Fruit fly (Drosophila melanogaster) whole organism, prepupa: ENCODE results near the gene CG14853.

Experiments
- Blimp-1 ChIP-seq: fragments of 200-800 bp; sonication (Bioruptor generic); optimal IDR thresholded peaks from 3 replicates; lab custom pipeline; 2017; ENCODE audit warnings: missing biosample characterization, missing genetic modification characterization, mild to moderate bottlenecking, moderate library complexity, missing genetic modification reagents
- CG10631 ChIP-seq: fragments of 200-800 bp; sonication (Bioruptor generic); optimal IDR thresholded peaks from 2 replicates; lab custom pipeline; 2016; ENCODE audit warnings: missing biosample characterization, missing genetic modification characterization
- CG11294 ChIP-seq: fragments of 200-800 bp; sonication (Bioruptor generic); IDR thresholded peaks from 2 replicates; pipeline ENCODE4 v1.3.6; 2022; ENCODE audit warnings: missing biosample characterization, missing genetic modification characterization
- CG11762 ChIP-seq: fragments of 200-800 bp; sonication (Bioruptor generic); optimal IDR thresholded peaks from 3 replicates; lab custom pipeline; 2016; ENCODE audit warnings: missing biosample characterization, missing genetic modification characterization; ENCODE audit not compliant: insufficient read depth
- CG15336 ChIP-seq: fragments of 200-800 bp; sonication (Bioruptor generic); IDR thresholded peaks from 2 replicates; pipeline ENCODE4 v1.3.6; 2022; ENCODE audit warnings: missing biosample characterization, missing genetic modification characterization
- CG1621 ChIP-seq: fragments of 200-800 bp; sonication (Bioruptor generic); optimal IDR thresholded peaks from 3 replicates; lab custom pipeline; 2018; ENCODE audit warnings: missing biosample characterization, mild to moderate bottlenecking, missing genetic modification characterization
- CG16779 ChIP-seq: fragments of 200-800 bp; sonication (Bioruptor generic); optimal IDR thresholded peaks from 3 replicates; lab custom pipeline; 2017; ENCODE audit warnings: missing biosample characterization, mild to moderate bottlenecking, missing genetic modification characterization
- CG3032 ChIP-seq: fragments of 200-800 bp; optimal IDR thresholded peaks from 2 replicates; lab custom pipeline; 2019; ENCODE audit warnings: missing biosample characterization, mild to moderate bottlenecking, missing genetic modification characterization, moderate library complexity
- CG31627 ChIP-seq: fragments of 200-800 bp; sonication (Bioruptor generic); optimal IDR thresholded peaks from 3 replicates; lab custom pipeline; 2016; ENCODE audit warnings: missing biosample characterization, missing genetic modification characterization
- CG32006 ChIP-seq: fragments of 200-800 bp; sonication (Bioruptor generic); optimal IDR thresholded peaks from 3 replicates; lab custom pipeline; 2017; ENCODE audit warnings: missing biosample characterization, mild to moderate bottlenecking, missing genetic modification characterization
- CG34406 ChIP-seq: fragments of 200-800 bp; sonication (Bioruptor generic); optimal IDR thresholded peaks from 3 replicates; lab custom pipeline; 2016; ENCODE audit warnings: missing biosample characterization, missing genetic modification characterization
- CG3919 ChIP-seq: fragments of 200-800 bp; sonication (Bioruptor generic); optimal IDR thresholded peaks from 3 replicates; lab custom pipeline; 2016; ENCODE audit warnings: missing biosample characterization, missing genetic modification characterization
- CG4318 ChIP-seq: fragments of 200-800 bp; sonication (Bioruptor generic); optimal IDR thresholded peaks from 3 replicates; lab custom pipeline; 2017; ENCODE audit warnings: missing biosample characterization, mild to moderate bottlenecking, missing genetic modification characterization
- CG6276 ChIP-seq: fragments of 200-800 bp; sonication (Bioruptor generic); optimal IDR thresholded peaks from 2 replicates; lab custom pipeline; 2017; ENCODE audit warnings: missing biosample characterization, mild to moderate bottlenecking, missing genetic modification characterization
- CG6792 ChIP-seq: fragments of 200-800 bp; sonication (Bioruptor generic); optimal IDR thresholded peaks from 3 replicates; lab custom pipeline; 2016; ENCODE audit warnings: missing biosample characterization, missing genetic modification characterization
- CG6808 ChIP-seq: fragments of 200-800 bp; sonication (Bioruptor generic); optimal IDR thresholded peaks from 3 replicates; lab custom pipeline; 2017; ENCODE audit warnings: missing biosample characterization, missing genetic modification characterization, mild to moderate bottlenecking, moderate library complexity, missing genetic modification reagents
- CG6854 ChIP-seq: fragments of 200-800 bp; sonication (Bioruptor generic); optimal IDR thresholded peaks from 2 replicates; lab custom pipeline; 2017; ENCODE audit warnings: missing biosample characterization, mild to moderate bottlenecking, missing genetic modification characterization
- CG7368 ChIP-seq: fragments of 200-800 bp; sonication (Bioruptor generic); optimal IDR thresholded peaks from 3 replicates; lab custom pipeline; 2016; ENCODE audit warnings: missing biosample characterization, missing genetic modification characterization
- CG8119 ChIP-seq: fragments of 200-800 bp; sonication (Bioruptor generic); IDR thresholded peaks from 3 replicates; pipeline ENCODE4 v1.3.6; 2022; ENCODE audit warnings: missing biosample characterization, missing genetic modification characterization
- CG8319 ChIP-seq: fragments of 200-800 bp; sonication (Bioruptor generic); optimal IDR thresholded peaks from 3 replicates; lab custom pipeline; 2016; ENCODE audit warnings: missing biosample characterization, missing genetic modification characterization
- CG8632 ChIP-seq: fragments of 200-800 bp; sonication (Bioruptor generic); optimal IDR thresholded peaks from 3 replicates; lab custom pipeline; 2016; ENCODE audit warnings: missing biosample characterization, missing genetic modification characterization
- Eip75B ChIP-seq: fragments of 200-800 bp; sonication (Bioruptor generic); optimal IDR thresholded peaks from 3 replicates; lab custom pipeline; 2016; ENCODE audit warnings: missing biosample characterization, missing genetic modification characterization
- Eip93F ChIP-seq: fragments of 200-800 bp; sonication (Bioruptor generic); optimal IDR thresholded peaks from 2 replicates; lab custom pipeline; 2016; ENCODE audit warnings: missing biosample characterization, mild to moderate bottlenecking, missing genetic modification characterization
- Ets21C ChIP-seq: fragments of 200-800 bp; sonication (Bioruptor generic); optimal IDR thresholded peaks from 3 replicates; lab custom pipeline; 2016; ENCODE audit warnings: missing biosample characterization, missing genetic modification characterization
- Ets96B ChIP-seq: fragments of 200-800 bp; optimal IDR thresholded peaks from 2 replicates; lab custom pipeline; 2019; ENCODE audit warnings: missing biosample characterization, mild to moderate bottlenecking, missing genetic modification characterization, moderate library complexity
- Gug ChIP-seq: fragments of 200-800 bp; sonication (Bioruptor generic); IDR thresholded peaks from 2 replicates; pipeline ENCODE4 v1.3.6; 2022; ENCODE audit warnings: missing biosample characterization, missing genetic modification characterization
- Hr38 ChIP-seq: sonication (Bioruptor generic); optimal IDR thresholded peaks from 2 replicates; lab custom pipeline; 2016; ENCODE audit warnings: missing biosample characterization, missing genetic modification characterization
- Hr39 ChIP-seq: fragments of 200-800 bp; sonication (Bioruptor generic); optimal IDR thresholded peaks from 2 replicates; lab custom pipeline; 2016; ENCODE audit warnings: missing biosample characterization, missing genetic modification characterization
- Hr4 ChIP-seq: fragments of 200-800 bp; sonication (Bioruptor generic); optimal IDR thresholded peaks from 3 replicates; lab custom pipeline; 2016; ENCODE audit warnings: missing biosample characterization, missing genetic modification characterization
- OdsH ChIP-seq: fragments of 200-800 bp; sonication (Bioruptor generic); optimal IDR thresholded peaks from 3 replicates; lab custom pipeline; 2016; ENCODE audit warnings: missing biosample characterization, missing genetic modification characterization
- Sox102F ChIP-seq: fragments of 200-800 bp; sonication (Bioruptor generic); optimal IDR thresholded peaks from 2 replicates; lab custom pipeline; 2016; ENCODE audit warnings: missing biosample characterization, mild to moderate bottlenecking, missing genetic modification characterization
- Sox14 ChIP-seq: fragments of 200-800 bp; sonication (Bioruptor generic); optimal IDR thresholded peaks from 3 replicates; lab custom pipeline; 2016; ENCODE audit warnings: missing biosample characterization, missing genetic modification characterization
- Sox15 ChIP-seq: fragments of 200-800 bp; sonication (Bioruptor generic); optimal IDR thresholded peaks from 3 replicates; lab custom pipeline; 2016; ENCODE audit warnings: missing biosample characterization, missing genetic modification characterization
- achi ChIP-seq: fragments of 200-800 bp; sonication (Bioruptor generic); optimal IDR thresholded peaks from 3 replicates; lab custom pipeline; 2016; ENCODE audit warnings: missing biosample characterization, missing genetic modification characterization
- cyc ChIP-seq: fragments of 200-800 bp; sonication (Bioruptor generic); optimal IDR thresholded peaks from 3 replicates; lab custom pipeline; 2016; ENCODE audit warnings: missing biosample characterization, missing genetic modification characterization
- dac ChIP-seq: fragments of 200-800 bp; sonication (Bioruptor generic); optimal IDR thresholded peaks from 2 replicates; lab custom pipeline; 2017; ENCODE audit warnings: missing biosample characterization, mild to moderate bottlenecking, missing genetic modification characterization
- dsx ChIP-seq: fragments of 200-800 bp; optimal IDR thresholded peaks from 3 replicates; lab custom pipeline; 2019; ENCODE audit warnings: missing biosample characterization, mild to moderate bottlenecking, missing genetic modification characterization, moderate library complexity; ENCODE audit not compliant: poor library complexity, severe bottlenecking
- eg ChIP-seq: fragments of 200-800 bp; sonication (Bioruptor generic); IDR thresholded peaks from 3 replicates; pipeline ENCODE4 v1.3.6; 2022; ENCODE audit warnings: missing biosample characterization, missing genetic modification characterization
- esn ChIP-seq: fragments of 200-800 bp; sonication (Bioruptor generic); optimal IDR thresholded peaks from 2 replicates; lab custom pipeline; 2016; ENCODE audit warnings: missing biosample characterization, mild to moderate bottlenecking, missing genetic modification characterization, moderate library complexity
- fd59A ChIP-seq: fragments of 200-800 bp; sonication (Bioruptor generic); optimal IDR thresholded peaks from 2 replicates; lab custom pipeline; 2017; ENCODE audit warnings: missing biosample characterization, mild to moderate bottlenecking, missing genetic modification characterization, missing genetic modification reagents
- fd85E ChIP-seq: fragments of 200-800 bp; sonication (Bioruptor generic); optimal IDR thresholded peaks from 3 replicates; lab custom pipeline; 2016; ENCODE audit warnings: missing biosample characterization, missing genetic modification characterization
- net ChIP-seq: fragments of 200-800 bp; sonication (Bioruptor generic); optimal IDR thresholded peaks from 3 replicates; lab custom pipeline; 2016; ENCODE audit warnings: missing biosample characterization, missing genetic modification characterization
- pdm3 ChIP-seq: fragments of 200-800 bp; sonication (Bioruptor generic); optimal IDR thresholded peaks from 3 replicates; lab custom pipeline; 2016; ENCODE audit warnings: missing biosample characterization, missing genetic modification characterization
- salr ChIP-seq, 2 experiments: fragments of 200-800 bp; sonication (Bioruptor generic); optimal IDR thresholded peaks; 3 replicates each; lab custom pipeline; 2016 to 2018; ENCODE audit warnings: missing biosample characterization in 2 of 2, missing genetic modification characterization in 2 of 2, mild to moderate bottlenecking in 1 of 2
- ss ChIP-seq, 2 experiments: fragments of 200-800 bp; sonication (Bioruptor generic); optimal IDR thresholded peaks; 2 replicates in 1 of 2; 3 replicates in 1 of 2; lab custom pipeline; 2017 to 2018; ENCODE audit warnings: mild to moderate bottlenecking in 2 of 2, missing biosample characterization in 2 of 2, missing genetic modification characterization in 2 of 2, moderate library complexity in 1 of 2
- svp ChIP-seq: fragments of 200-800 bp; sonication (Bioruptor generic); peaks from one replicate; lab custom pipeline; 2016; ENCODE audit warnings: missing biosample characterization, missing genetic modification characterization
- topi ChIP-seq: fragments of 200-800 bp; sonication (Bioruptor generic); optimal IDR thresholded peaks from 3 replicates; lab custom pipeline; 2016; ENCODE audit warnings: missing biosample characterization, missing genetic modification characterization
- vri ChIP-seq: fragments of 200-800 bp; sonication (Bioruptor generic); optimal IDR thresholded peaks from 3 replicates; lab custom pipeline; 2016; ENCODE audit warnings: missing biosample characterization, mild to moderate bottlenecking, missing genetic modification characterization

Gene CG14853

DNA sequence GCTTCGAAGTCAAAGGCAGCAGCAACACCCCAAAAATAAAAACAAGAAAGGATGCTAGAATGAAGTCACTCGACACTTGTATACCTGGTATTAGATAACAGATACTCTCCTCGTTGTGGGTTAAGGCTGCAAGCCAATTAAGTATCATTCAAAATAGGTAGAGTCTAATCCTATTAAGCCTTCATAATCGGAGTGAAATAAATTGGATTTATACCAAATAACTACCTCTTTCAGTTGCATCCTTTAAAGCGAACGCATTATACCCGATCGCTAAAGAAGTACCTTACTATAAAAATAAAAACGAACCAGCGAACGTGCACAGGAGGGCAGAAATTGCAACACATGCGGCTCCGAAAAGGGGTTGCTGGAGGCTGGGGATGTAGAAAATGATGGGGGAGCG, 13.1 kb downstream of the CG14853 start (continued):
- TF ChIP-seq fd59A (GFP tag; lab: Kevin White, UChicago) (peak; percentile 1), dsx (no peak), CG6808 (GFP tag; lab: Kevin White, UChicago) (peak; percentile 15), svp (GFP tag; lab: Kevin White, UChicago) (peak; percentile 53), Ets21C (GFP tag; lab: Kevin White, UChicago) (no peak), CG6276 (no peak), CG1621 (tag; lab: Kevin White, UChicago) (no peak), CG3919 (no peak), Eip75B (peak; percentile 5), CG8632 (peak; percentile 10), CG32006 (GFP tag; lab: Kevin White, UChicago) (no peak), Hr38 (GFP tag; lab: Kevin White, UChicago) (no peak), CG8119 (no peak), Sox14 (no peak), Blimp-1 (GFP tag; lab: Kevin White, UChicago) (no peak), CG11294 (no peak), CG34406 (no peak)

DNA sequence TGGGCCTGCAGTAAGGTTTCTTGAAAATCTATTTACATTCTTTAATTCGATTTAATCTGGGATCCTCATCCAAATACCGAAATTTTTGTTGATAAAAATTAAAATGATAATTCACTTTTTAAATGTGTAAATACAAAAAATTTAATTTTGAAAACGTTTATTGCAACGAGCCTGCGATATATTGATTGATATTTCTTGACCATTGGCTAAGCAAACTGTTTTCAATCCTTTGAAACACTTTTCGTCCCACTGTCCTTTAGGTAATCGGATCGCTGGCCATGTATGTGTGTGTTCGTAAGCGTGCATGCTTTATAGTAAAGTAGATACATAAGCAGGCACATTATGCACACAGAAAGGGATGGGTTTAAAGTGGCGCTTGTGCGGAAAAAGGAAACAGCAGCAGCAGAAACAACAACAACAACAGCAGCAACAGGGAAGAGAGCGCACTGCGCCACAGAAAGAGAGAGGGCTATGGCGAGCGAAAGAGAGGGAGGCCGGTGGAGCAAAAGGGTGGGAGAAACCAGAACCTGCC, 14.7 kb downstream of the CG14853 start:
- peak; percentile 80 for TF ChIP-seq CG6808 (GFP tag; lab: Kevin White, UChicago)
- peak; percentile 80 for TF ChIP-seq CG31627 (GFP tag; lab: Kevin White, UChicago)
- peak; percentile 84 for TF ChIP-seq CG4318 (GFP tag; lab: Kevin White, UChicago)
- peak; percentile 86 for TF ChIP-seq CG3032 (tag; lab: Kevin White, UChicago)
- TF ChIP-seq Sox102F (GFP tag; lab: Kevin White, UChicago), result peak; percentile 88
- peak; percentile 77 for TF ChIP-seq CG16779 (tag; lab: Kevin White, UChicago)
- peak; percentile 44 for TF ChIP-seq CG6854
- TF ChIP-seq OdsH (GFP tag; lab: Kevin White, UChicago), result peak; percentile 90
- peak; percentile 89 for TF ChIP-seq Hr4 (GFP tag; lab: Kevin White, UChicago)
- TF ChIP-seq CG8119, result peak; percentile 92
- peak; percentile 92 for TF ChIP-seq Sox14
- peak; percentile 73 for TF ChIP-seq Sox15
- TF ChIP-seq fd59A (GFP tag; lab: Kevin White, UChicago), result peak; percentile 86
- TF ChIP-seq CG10631 (GFP tag; lab: Kevin White, UChicago), result peak; percentile 91
- peak; percentile 69 for TF ChIP-seq CG8319
- TF ChIP-seq topi (GFP tag; lab: Kevin White, UChicago), result peak; percentile 85
- TF ChIP-seq achi, result peak; percentile 90
- peak; percentile 80 for TF ChIP-seq Hr39 (GFP tag; lab: Kevin White, UChicago)
- peak; percentile 87 for TF ChIP-seq dsx
- TF ChIP-seq Gug (GFP tag; lab: Robert Waterston, UW), result peak; percentile 69
- TF ChIP-seq CG1621 (tag; lab: Kevin White, UChicago), result peak; percentile 88
- TF ChIP-seq CG6792 (GFP tag; lab: Kevin White, UChicago), result peak; percentile 81
- peak; percentile 84 for TF ChIP-seq CG6276
- peak; percentile 78 to 81 for TF ChIP-seq salr (GFP tag; optimal IDR thresholded peaks at IDR 0.05; lab: Kevin White, UChicago)
- peak; percentile 80 for TF ChIP-seq dac (GFP tag; lab: Kevin White, UChicago)
- TF ChIP-seq Hr38 (GFP tag; lab: Kevin White, UChicago), result no peak
- peak; percentile 90 for TF ChIP-seq Eip75B
- TF ChIP-seq Eip93F (GFP tag; lab: Kevin White, UChicago), result no peak
- peak; percentile 84 for TF ChIP-seq CG8632
- peak; percentile 4 for TF ChIP-seq Blimp-1 (GFP tag; lab: Kevin White, UChicago)
- TF ChIP-seq fd85E (GFP tag; lab: Kevin White, UChicago), result peak; percentile 50
- TF ChIP-seq pdm3, result peak; percentile 91
- TF ChIP-seq CG3919, result peak; percentile 83
- peak; percentile 69 for TF ChIP-seq CG11762 (GFP tag; lab: Kevin White, UChicago)
- peak; percentile 87 for TF ChIP-seq CG15336
- TF ChIP-seq net (GFP tag; lab: Kevin White, UChicago), result peak; percentile 89
- peak; percentile 79 for TF ChIP-seq vri
- TF ChIP-seq eg (GFP tag; lab: Robert Waterston, UW), result peak; percentile 77
- TF ChIP-seq esn (GFP tag; lab: Kevin White, UChicago), result peak; percentile 84
- TF ChIP-seq cyc (GFP tag; lab: Kevin White, UChicago), result peak; percentile 62
- peak; percentile 89 for TF ChIP-seq svp (GFP tag; lab: Kevin White, UChicago)
- TF ChIP-seq CG7368, result peak; percentile 59
- peak; percentile 84 to 90 for TF ChIP-seq ss (GFP tag; optimal IDR thresholded peaks at IDR 0.05; lab: Kevin White, UChicago)
- peak; percentile 90 for TF ChIP-seq Ets96B (tag; lab: Kevin White, UChicago)
